Worm (Caenorhabditis elegans): ENCODE data around the gene E02A10.4.

- no peak for TF ChIP-seq ttx-3 (tag; optimal IDR thresholded peaks at IDR 0.05)
- no peak for TF ChIP-seq ceh-31 (tag; optimal IDR thresholded peaks at IDR 0.05)
- TF ChIP-seq sox-4 (tag; optimal IDR thresholded peaks at IDR 0.05) = no peak
- TF ChIP-seq K02D7.2 (tag; optimal IDR thresholded peaks at IDR 0.05) = no peak
Observed at ce11 chrV:12586793-12587192, 19.0 kb upstream of the E02A10.4 start.
